Worm (Caenorhabditis elegans): ENCODE measurements around the gene arrd-23.

ce11 chrX:4875296-4875695 lies 10.5 kb upstream of the arrd-23 start:
- no peak for TF ChIP-seq pqm-1 (tag; optimal IDR thresholded peaks at IDR 0.05)
- no peak for TF ChIP-seq ZK546.5 (tag; optimal IDR thresholded peaks at IDR 0.05)
- TF ChIP-seq F26F4.8 (GFP tag; conservative IDR thresholded peaks at IDR 0.05): no peak
- no peak for TF ChIP-seq lsy-2 (tag; optimal IDR thresholded peaks at IDR 0.05)
- no peak for TF ChIP-seq madf-5 (GFP tag; IDR thresholded peaks at IDR 0.05)
